Fruit fly (Drosophila melanogaster): ENCODE measurements around the gene CG8757.

CG8757 gene

DNA sequence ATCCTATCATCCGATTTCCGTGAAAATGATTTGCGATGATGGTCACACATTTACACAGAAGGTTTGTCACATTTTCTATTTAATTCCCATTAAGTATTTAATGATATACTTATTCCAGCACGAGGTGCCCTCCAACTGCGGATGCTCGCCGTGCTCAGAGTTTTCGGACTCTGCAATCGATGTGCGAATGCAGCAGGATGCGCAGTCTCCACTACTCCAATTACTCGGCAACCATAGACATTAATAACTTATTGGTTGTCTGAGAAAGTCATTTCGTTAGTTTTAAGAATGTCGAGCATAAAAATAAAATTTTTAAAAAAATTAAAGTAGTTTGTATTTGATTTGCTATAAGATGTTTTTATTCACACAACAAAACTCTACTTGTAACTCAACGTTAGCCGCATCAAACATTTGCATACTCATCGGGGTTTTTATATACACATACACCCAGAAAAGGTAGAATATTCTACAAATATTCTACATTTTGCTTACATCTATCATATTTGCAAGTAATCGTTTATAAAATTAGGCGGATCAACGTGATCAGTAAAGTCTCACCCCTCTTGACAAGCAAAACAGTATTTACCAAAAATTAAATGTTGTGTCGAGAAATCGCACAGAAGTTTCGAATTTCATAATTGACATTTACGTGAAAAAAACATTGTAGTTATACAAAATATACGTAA lies 17.8 kb upstream of the CG8757 start:
- TF ChIP-seq Scr (GFP tag; IDR thresholded peaks at IDR 0.05; ENCODE audit: partially characterized antibody) (0 out of 2 replicates have a peak, but pooled peaks have one; percentile 17), cg (GFP tag; optimal IDR thresholded peaks at IDR 0.05) (no peak), NFAT (GFP tag; IDR thresholded peaks at IDR 0.05) (no peak), Deaf1 (tag; optimal IDR thresholded peaks at IDR 0.05) (no peak), gt (GFP tag; IDR thresholded peaks at IDR 0.05) (no peak), amos (GFP tag; IDR thresholded peaks at IDR 0.05; ENCODE audit: partially characterized antibody) (peak; percentile 66), CG42726 (GFP tag; IDR thresholded peaks at IDR 0.05; ENCODE audit: partially characterized antibody) (0 out of 2 replicates have a peak, but pooled peaks have one; percentile 37), CG1529 (GFP tag; optimal IDR thresholded peaks at IDR 0.05) (no peak), nerfin-1 (tag; optimal IDR thresholded peaks at IDR 0.05) (no peak), jigr1 (GFP tag; IDR thresholded peaks at IDR 0.05) (no peak), org-1 (GFP tag; optimal IDR thresholded peaks at IDR 0.05) (no peak), ken (GFP tag; IDR thresholded peaks at IDR 0.05) (no peak), fd96Cb (tag; optimal IDR thresholded peaks at IDR 0.05) (no peak), vvl (GFP tag; IDR thresholded peaks at IDR 0.05) (no peak), fu2 (GFP tag; optimal IDR thresholded peaks at IDR 0.05) (no peak), CG30431 (GFP tag; optimal IDR thresholded peaks at IDR 0.05) (no peak), CG8359 (GFP tag; optimal IDR thresholded peaks at IDR 0.05; ENCODE audit: borderline replicate concordance) (no peak), TFAM (GFP tag; optimal IDR thresholded peaks at IDR 0.05) (no peak), sug (tag; optimal IDR thresholded peaks at IDR 0.05) (no peak), tgo (GFP tag; IDR thresholded peaks at IDR 0.05) (no peak), scrt (GFP tag; optimal IDR thresholded peaks at IDR 0.05) (no peak), Lhr (GFP tag; optimal IDR thresholded peaks at IDR 0.05) (no peak), eve (GFP tag; optimal IDR thresholded peaks at IDR 0.05) (no peak), usp (GFP tag; optimal IDR thresholded peaks at IDR 0.05) (no peak), mam (GFP tag; optimal IDR thresholded peaks at IDR 0.05) (no peak), mld (GFP tag; IDR thresholded peaks at IDR 0.05; ENCODE audit: partially characterized antibody) (no peak), pnt (GFP tag; optimal IDR thresholded peaks at IDR 0.05) (no peak), CG16813 (GFP tag; IDR thresholded peaks at IDR 0.05; ENCODE audit: partially characterized antibody) (peak; percentile 55; the same call in 2 of the 3 replicates), en (GFP tag; optimal IDR thresholded peaks at IDR 0.05) (no peak), CG3163 (GFP tag; optimal IDR thresholded peaks at IDR 0.05) (no peak), CG32772 (GFP tag; IDR thresholded peaks at IDR 0.05) (no peak), Lpt (GFP tag; optimal IDR thresholded peaks at IDR 0.05) (no peak), GATAe (GFP tag; conservative IDR thresholded peaks at IDR 0.05) (no peak), disco-r (GFP tag; optimal IDR thresholded peaks at IDR 0.05) (no peak), CG31224 (GFP tag; IDR thresholded peaks at IDR 0.05) (no peak), gce (GFP tag; IDR thresholded peaks at IDR 0.05) (no peak), CG2199 (GFP tag; IDR thresholded peaks at IDR 0.05) (peak; percentile 68; the same call in 1 of the 3 replicates), CG11504 (tag; optimal IDR thresholded peaks at IDR 0.05) (no peak), Hey (tag; optimal IDR thresholded peaks at IDR 0.05) (no peak), ab (GFP tag; optimal IDR thresholded peaks at IDR 0.05) (no peak), CG9876 (GFP tag; optimal IDR thresholded peaks at IDR 0.05) (no peak), CG8924 (tag; optimal IDR thresholded peaks at IDR 0.05) (no peak), Dip3 (GFP tag; optimal IDR thresholded peaks at IDR 0.05) (no peak), slbo (GFP tag; IDR thresholded peaks at IDR 0.05) (no peak), CG7839 (tag; optimal IDR thresholded peaks at IDR 0.05) (no peak), br (optimal IDR thresholded peaks at IDR 0.05) (no peak), Hr78 (GFP tag; optimal IDR thresholded peaks at IDR 0.05) (no peak), p53 (GFP tag; optimal IDR thresholded peaks at IDR 0.05) (no peak), CG31388 (GFP tag; optimal IDR thresholded peaks at IDR 0.05) (no peak), CG14860 (GFP tag; IDR thresholded peaks at IDR 0.05; ENCODE audit: partially characterized antibody) (0 out of 3 replicates have a peak, but pooled peaks have one; percentile 37), sens (GFP tag) (peak; percentile 74)
